Worm (Caenorhabditis elegans): ENCODE results near the gene swt-2.

swt-2 gene

ce11 chrV:7492924-7493323 lies 37.0 kb upstream of the swt-2 start, which contains the start of gene srbc-10 (continued):
- TF ChIP-seq B0336.3 (GFP tag; IDR thresholded peaks at IDR 0.05) (no peak), Y95B8A.8 (GFP tag; IDR thresholded peaks at IDR 0.05) (no peak), C06A6.2 (GFP tag; conservative IDR thresholded peaks at IDR 0.05) (no peak)

ce11 chrV:7495189-7495588 lies 34.8 kb upstream of the swt-2 start, which contains the start of gene srbc-11:
Gene srbc-11, minus strand, starts transcription at chrV:7495289.
- TF ChIP-seq fkh-3 (tag; optimal IDR thresholded peaks at IDR 0.05) (no peak), dpl-1 (GFP tag; optimal IDR thresholded peaks at IDR 0.05) (no peak), attf-5 (GFP tag; optimal IDR thresholded peaks at IDR 0.05) (no peak), madf-3 (GFP tag; IDR thresholded peaks at IDR 0.05) (no peak), madf-8 (GFP tag; conservative IDR thresholded peaks at IDR 0.05) (no peak), hlh-26 (GFP tag; conservative IDR thresholded peaks at IDR 0.05) (no peak), rpc-1 (optimal IDR thresholded peaks at IDR 0.05) (no peak), rpc-1 (tag; optimal IDR thresholded peaks at IDR 0.05) (no peak), bed-2 (GFP tag; IDR thresholded peaks at IDR 0.05) (no peak), tbp1 (GFP tag; optimal IDR thresholded peaks at IDR 0.05) (no peak), madf-6 (GFP tag; IDR thresholded peaks at IDR 0.05) (no peak), K12H6.12 (tag; optimal IDR thresholded peaks at IDR 0.05) (no peak), F33H1.4 (GFP tag; IDR thresholded peaks at IDR 0.05) (no peak), egl-44 (GFP tag; IDR thresholded peaks at IDR 0.05) (no peak), cebp-2 (GFP tag; IDR thresholded peaks at IDR 0.05) (no peak), madf-10 (tag; optimal IDR thresholded peaks at IDR 0.05) (no peak)

ce11 chrV:7497440-7497839 lies 32.5 kb upstream of the swt-2 start, which contains the start of gene srh-79:
Gene srh-79, plus strand, starts transcription at chrV:7497740.
- no peak for TF ChIP-seq dox-1 (GFP tag; IDR thresholded peaks at IDR 0.05)
- no peak for TF ChIP-seq lag-1 (GFP tag; IDR thresholded peaks at IDR 0.05)
- TF ChIP-seq akir-1 (GFP tag; optimal IDR thresholded peaks at IDR 0.05) = no peak
- no peak for TF ChIP-seq C06A6.2 (GFP tag; conservative IDR thresholded peaks at IDR 0.05)
- TF ChIP-seq Y53G8AR.9 (GFP tag; conservative IDR thresholded peaks at IDR 0.05) = no peak
- TF ChIP-seq him-1 (tag; optimal IDR thresholded peaks at IDR 0.05) = no peak
- no peak for TF ChIP-seq lsl-1 (GFP tag; optimal IDR thresholded peaks at IDR 0.05)
- no peak for TF ChIP-seq let-526 (GFP tag; IDR thresholded peaks at IDR 0.05)
- TF ChIP-seq athp-1 (tag; optimal IDR thresholded peaks at IDR 0.05) = no peak
- no peak for TF ChIP-seq lin-26 (GFP tag; IDR thresholded peaks at IDR 0.05)
- TF ChIP-seq nhr-90 (tag; optimal IDR thresholded peaks at IDR 0.05) = no peak
- no peak for TF ChIP-seq rcor-1 (GFP tag; IDR thresholded peaks at IDR 0.05)
- TF ChIP-seq Y53F4B.3 (GFP tag; IDR thresholded peaks at IDR 0.05) = no peak
- no peak for TF ChIP-seq F22D6.2 (tag; optimal IDR thresholded peaks at IDR 0.05)

- no peak for TF ChIP-seq fkh-3 (tag; optimal IDR thresholded peaks at IDR 0.05)
- TF ChIP-seq snpc-3.4 (tag; optimal IDR thresholded peaks at IDR 0.05) = no peak
- TF ChIP-seq nhr-90 (tag; optimal IDR thresholded peaks at IDR 0.05) = no peak
- no peak for TF ChIP-seq snpc-1.3 (tag; optimal IDR thresholded peaks at IDR 0.05; ENCODE audit: insufficient read depth)
- no peak for TF ChIP-seq F52B5.7 (tag; optimal IDR thresholded peaks at IDR 0.05)
- TF ChIP-seq C17E4.6 (GFP tag; IDR thresholded peaks at IDR 0.05) = no peak
- no peak for TF ChIP-seq dox-1 (GFP tag; IDR thresholded peaks at IDR 0.05)
- no peak for TF ChIP-seq ceh-100 (GFP tag; IDR thresholded peaks at IDR 0.05)
- no peak for TF ChIP-seq ets-4 (GFP tag; optimal IDR thresholded peaks at IDR 0.05)
- no peak for TF ChIP-seq hsf-1 (GFP tag; IDR thresholded peaks at IDR 0.05)
- TF ChIP-seq madf-3 (GFP tag; IDR thresholded peaks at IDR 0.05) = no peak
- TF ChIP-seq F39B2.1 (GFP tag; IDR thresholded peaks at IDR 0.05) = no peak
- TF ChIP-seq zfh-2 (GFP tag; conservative IDR thresholded peaks at IDR 0.05) = no peak
- TF ChIP-seq F57C9.4 (tag; optimal IDR thresholded peaks at IDR 0.05) = no peak
These were observed 28.7 kb upstream of the swt-2 start for ce11 chrV:7501194-7501593.

Measured in whole organism, young adult.